Worm (Caenorhabditis elegans) whole organism, mixed stage, embryonic: ENCODE data around the gene K08H2.4.

ENCODE experiments used
- bed-3 ChIP-seq: fragments of 200-800 bp; sonication (Bioruptor generic); optimal IDR thresholded peaks from 3 replicates; lab custom pipeline; 2018; ENCODE audit warnings: mild to moderate bottlenecking, missing genetic modification characterization, moderate library complexity, missing compliant biosample characterization
- ces-1 ChIP-seq: fragments of 150-350 bp; optimal IDR thresholded peaks from 2 replicates; lab custom pipeline; 2014; ENCODE audit warnings: missing biosample characterization, missing genetic modification reagents, missing genetic modification characterization
- elt-1 ChIP-seq: sonication (generic microtip); optimal IDR thresholded peaks from 2 replicates; lab custom pipeline; 2017; ENCODE audit warnings: missing genetic modification characterization, mild to moderate bottlenecking, missing compliant biosample characterization, antibody characterized with exemption, moderate library complexity, borderline replicate concordance; ENCODE audit not compliant: insufficient read depth
- mab-5 ChIP-seq: fragments of 150-350 bp; optimal IDR thresholded peaks from 2 replicates; lab custom pipeline; 2014; ENCODE audit warnings: missing biosample characterization, missing genetic modification characterization
- mep-1 ChIP-seq: fragments of 150-350 bp; optimal IDR thresholded peaks from 2 replicates; lab custom pipeline; 2017; ENCODE audit warnings: missing biosample characterization, missing genetic modification reagents, missing genetic modification characterization, inconsistent platforms
- nhr-237 ChIP-seq: fragments of 150-350 bp; optimal IDR thresholded peaks from 2 replicates; lab custom pipeline; 2014; ENCODE audit warnings: missing biosample characterization, missing genetic modification characterization
- pha-4 ChIP-seq: fragments of 150-350 bp; optimal IDR thresholded peaks from 2 replicates; lab custom pipeline; 2018; ENCODE audit warnings: missing biosample characterization, missing genetic modification reagents, missing genetic modification characterization
- snpc-4 ChIP-seq: fragments of 150-350 bp; optimal IDR thresholded peaks from 2 replicates; lab custom pipeline; 2014; ENCODE audit warnings: missing biosample characterization, missing genetic modification characterization
- tbx-8 ChIP-seq: fragments of 200-800 bp; sonication (Bioruptor generic); optimal IDR thresholded peaks from 2 replicates; lab custom pipeline; 2018; ENCODE audit warnings: mild to moderate bottlenecking, missing genetic modification characterization, moderate library complexity, missing compliant biosample characterization
- unc-62 ChIP-seq: fragments of 150-350 bp; optimal IDR thresholded peaks from 2 replicates; lab custom pipeline; 2014; ENCODE audit warnings: missing biosample characterization, missing genetic modification reagents, missing genetic modification characterization

ce11 chrX:13190912-13191311, 47.4 kb upstream of the K08H2.4 start, which contains the start of gene gpa-6:
- no peak for TF ChIP-seq nhr-237 (tag; lab: Kevin White, UChicago)
- TF ChIP-seq unc-62 (GFP tag; lab: Kevin White, UChicago) = no peak
- TF ChIP-seq ces-1 (GFP tag; lab: Kevin White, UChicago) = no peak
- no peak for TF ChIP-seq bed-3
- TF ChIP-seq elt-1 = no peak
- TF ChIP-seq tbx-8 = no peak
- TF ChIP-seq mab-5 (tag; lab: Kevin White, UChicago) = no peak
- no peak for TF ChIP-seq mep-1 (tag; lab: Kevin White, UChicago)
- TF ChIP-seq pha-4 (tag; lab: Kevin White, UChicago) = no peak
- TF ChIP-seq snpc-4 = no peak
